Worm (Caenorhabditis elegans) whole organism, late embryonic: ENCODE measurements around the gene C06E2.1.

Experiments
- C08G9.2 ChIP-seq: sonication (generic microtip); optimal IDR thresholded peaks from 2 replicates; lab custom pipeline; 2016; ENCODE audit warnings: mild to moderate bottlenecking, missing genetic modification characterization, moderate library complexity, missing compliant biosample characterization
- C38D4.7 ChIP-seq: fragments of 200-800 bp; sonication (Bioruptor generic); optimal IDR thresholded peaks from 2 replicates; lab custom pipeline; 2018; ENCODE audit warnings: mild to moderate bottlenecking, missing genetic modification characterization, moderate library complexity, missing compliant biosample characterization
- F13H6.1 ChIP-seq: sonication (generic microtip); optimal IDR thresholded peaks from 2 replicates; lab custom pipeline; 2016; ENCODE audit warnings: missing genetic modification characterization, missing compliant biosample characterization
- K09A11.1 ChIP-seq: sonication (generic microtip); optimal IDR thresholded peaks from 2 replicates; lab custom pipeline; 2017; ENCODE audit warnings: antibody characterized with exemption, mild to moderate bottlenecking, missing genetic modification characterization, missing compliant biosample characterization; ENCODE audit not compliant: insufficient read depth
- Y22D7AL.16 ChIP-seq: sonication (generic microtip); optimal IDR thresholded peaks from 2 replicates; lab custom pipeline; 2016; ENCODE audit warnings: missing genetic modification characterization, missing compliant biosample characterization
- ceh-14 ChIP-seq: sonication (generic microtip); optimal IDR thresholded peaks from 2 replicates; lab custom pipeline; 2016; ENCODE audit warnings: missing genotype, missing genetic modification characterization, missing compliant biosample characterization
- ceh-2 ChIP-seq: sonication (generic microtip); optimal IDR thresholded peaks from 2 replicates; lab custom pipeline; 2016; ENCODE audit warnings: missing genotype, missing genetic modification characterization, missing compliant biosample characterization
- ceh-22 ChIP-seq: sonication (generic microtip); optimal IDR thresholded peaks from 2 replicates; lab custom pipeline; 2017; ENCODE audit warnings: missing biosample characterization, missing genetic modification characterization
- ceh-31 ChIP-seq: sonication (generic microtip); optimal IDR thresholded peaks from 2 replicates; lab custom pipeline; 2016; ENCODE audit warnings: missing genetic modification characterization, missing compliant biosample characterization
- ceh-34 ChIP-seq: sonication (generic microtip); optimal IDR thresholded peaks from 2 replicates; lab custom pipeline; 2016; ENCODE audit warnings: mild to moderate bottlenecking, missing genetic modification characterization, missing compliant biosample characterization
- ceh-45 ChIP-seq: fragments of 200-800 bp; sonication (Bioruptor generic); IDR thresholded peaks from 2 replicates; pipeline ENCODE4 v1.3.6; 2022; ENCODE audit warnings: missing genetic modification reagents, missing genetic modification characterization, missing compliant biosample characterization
- che-1 ChIP-seq: sonication (generic microtip); optimal IDR thresholded peaks from 2 replicates; lab custom pipeline; 2016; ENCODE audit warnings: mild to moderate bottlenecking, missing genetic modification characterization, missing compliant biosample characterization
- dmd-4 ChIP-seq: sonication (generic microtip); optimal IDR thresholded peaks from 2 replicates; lab custom pipeline; 2016; ENCODE audit warnings: borderline replicate concordance, missing genetic modification characterization, missing compliant biosample characterization
- elt-2 ChIP-seq: sonication (generic microtip); optimal IDR thresholded peaks from 2 replicates; lab custom pipeline; 2016; ENCODE audit warnings: missing genetic modification reagents, missing genetic modification characterization, missing compliant biosample characterization
- ets-4 ChIP-seq: sonication (generic microtip); optimal IDR thresholded peaks from 2 replicates; lab custom pipeline; 2016; ENCODE audit warnings: missing genetic modification characterization, missing compliant biosample characterization
- eyg-1 ChIP-seq: sonication (generic microtip); optimal IDR thresholded peaks from 2 replicates; lab custom pipeline; 2016; ENCODE audit warnings: missing genotype, missing genetic modification characterization, missing compliant biosample characterization
- fkh-6 ChIP-seq: sonication (generic microtip); optimal IDR thresholded peaks from 2 replicates; lab custom pipeline; 2016; ENCODE audit warnings: missing genetic modification characterization, missing compliant biosample characterization
- hlh-13 ChIP-seq: fragments of 200-800 bp; sonication (Bioruptor generic); optimal IDR thresholded peaks from 2 replicates; lab custom pipeline; 2018; ENCODE audit warnings: mild to moderate bottlenecking, missing genetic modification characterization, missing compliant biosample characterization
- hlh-6 ChIP-seq: sonication (generic microtip); optimal IDR thresholded peaks from 2 replicates; lab custom pipeline; 2016; ENCODE audit warnings: missing genotype, missing genetic modification characterization, missing compliant biosample characterization
- hlh-8 ChIP-seq: sonication (generic microtip); optimal IDR thresholded peaks from 2 replicates; lab custom pipeline; 2016; ENCODE audit warnings: missing genotype, missing genetic modification characterization, missing compliant biosample characterization
- madf-2 ChIP-seq: sonication (generic microtip); optimal IDR thresholded peaks from 2 replicates; lab custom pipeline; 2017; ENCODE audit warnings: missing genetic modification characterization, missing compliant biosample characterization
- mec-3 ChIP-seq: sonication (generic microtip); optimal IDR thresholded peaks from 2 replicates; lab custom pipeline; 2016; ENCODE audit warnings: borderline replicate concordance, missing genetic modification characterization, missing compliant biosample characterization
- nfya-1 ChIP-seq: sonication (generic microtip); optimal IDR thresholded peaks from 2 replicates; lab custom pipeline; 2017; ENCODE audit warnings: missing genetic modification characterization, mild to moderate bottlenecking, missing compliant biosample characterization, antibody characterized with exemption, moderate library complexity
- npax-4 ChIP-seq: sonication (generic microtip); optimal IDR thresholded peaks from 2 replicates; lab custom pipeline; 2016; ENCODE audit warnings: missing genetic modification characterization, missing compliant biosample characterization
- odd-2 ChIP-seq: sonication (generic microtip); optimal IDR thresholded peaks from 2 replicates; lab custom pipeline; 2017; ENCODE audit warnings: antibody characterized with exemption, mild to moderate bottlenecking, missing genetic modification characterization, missing compliant biosample characterization
- pag-3 ChIP-seq: sonication (generic microtip); optimal IDR thresholded peaks from 2 replicates; lab custom pipeline; 2016; ENCODE audit warnings: missing compliant biosample characterization, missing genetic modification characterization, borderline replicate concordance
- pat-9 ChIP-seq: fragments of 200-800 bp; sonication (Bioruptor generic); optimal IDR thresholded peaks from 2 replicates; lab custom pipeline; 2018; ENCODE audit warnings: mild to moderate bottlenecking, missing genetic modification characterization, moderate library complexity, missing compliant biosample characterization
- pha-2 ChIP-seq: sonication (generic microtip); optimal IDR thresholded peaks from 2 replicates; lab custom pipeline; 2017; ENCODE audit warnings: mild to moderate bottlenecking, missing genetic modification characterization, missing compliant biosample characterization
- pqm-1 ChIP-seq: sonication (generic microtip); optimal IDR thresholded peaks from 2 replicates; lab custom pipeline; 2016; ENCODE audit warnings: missing genetic modification characterization, missing compliant biosample characterization
- ref-2 ChIP-seq: sonication (generic microtip); optimal IDR thresholded peaks from 2 replicates; lab custom pipeline; 2016; ENCODE audit warnings: missing genetic modification characterization, missing compliant biosample characterization
- syd-9 ChIP-seq: sonication (generic microtip); optimal IDR thresholded peaks from 2 replicates; lab custom pipeline; 2016; ENCODE audit warnings: mild to moderate bottlenecking, missing genetic modification characterization, moderate library complexity, missing compliant biosample characterization
- tbx-2 ChIP-seq: sonication (generic microtip); optimal IDR thresholded peaks from 2 replicates; lab custom pipeline; 2016; ENCODE audit warnings: missing genetic modification characterization, missing compliant biosample characterization
- tbx-7 ChIP-seq: sonication (generic microtip); optimal IDR thresholded peaks from 2 replicates; lab custom pipeline; 2016; ENCODE audit warnings: missing genotype, missing genetic modification characterization, missing compliant biosample characterization
- ttx-3 ChIP-seq: sonication (generic microtip); optimal IDR thresholded peaks from 2 replicates; lab custom pipeline; 2016; ENCODE audit warnings: missing genetic modification reagents, missing genetic modification characterization, missing compliant biosample characterization
- unc-42 ChIP-seq: sonication (generic microtip); optimal IDR thresholded peaks from 2 replicates; lab custom pipeline; 2016; ENCODE audit warnings: missing genotype, missing genetic modification characterization, missing compliant biosample characterization
- unc-55 ChIP-seq: sonication (generic microtip); optimal IDR thresholded peaks from 2 replicates; lab custom pipeline; 2017; ENCODE audit warnings: missing biosample characterization, missing genetic modification reagents, missing genetic modification characterization
- ztf-16 ChIP-seq: sonication (generic microtip); optimal IDR thresholded peaks from 2 replicates; lab custom pipeline; 2017; ENCODE audit warnings: missing genetic modification characterization, missing compliant biosample characterization

C06E2.1 gene

ce11 chrX:8911077-8911476, 36.4 kb upstream of the C06E2.1 start, which contains the start of gene cyn-8:
cyn-8 (plus strand) TSS chrX:8911293.
- TF ChIP-seq elt-2 (tag; lab: Kevin White, UChicago) = peak; percentile 39
- TF ChIP-seq K09A11.1 (tag; lab: Kevin White, UChicago) = no peak
- no peak for TF ChIP-seq eyg-1 (tag; lab: Kevin White, UChicago)
- no peak for TF ChIP-seq C08G9.2 (tag; lab: Kevin White, UChicago)
- TF ChIP-seq unc-42 (tag; lab: Kevin White, UChicago) = peak; percentile 72
- no peak for TF ChIP-seq ceh-14
- TF ChIP-seq npax-4 (tag; lab: Kevin White, UChicago) = no peak
- TF ChIP-seq tbx-2 = peak; percentile 23
- peak; percentile 56 for TF ChIP-seq ref-2 (tag; lab: Kevin White, UChicago)
- TF ChIP-seq syd-9 = no peak
- TF ChIP-seq pha-2 (tag; lab: Kevin White, UChicago) = no peak
- TF ChIP-seq unc-55 = no peak
- no peak for TF ChIP-seq ceh-45
- TF ChIP-seq mec-3 (tag; lab: Kevin White, UChicago) = no peak
- TF ChIP-seq pqm-1 (tag; lab: Kevin White, UChicago) = no peak
- no peak for TF ChIP-seq Y22D7AL.16 (tag; lab: Kevin White, UChicago)
- TF ChIP-seq ceh-31 (tag; lab: Kevin White, UChicago) = peak; percentile 38
- no peak for TF ChIP-seq odd-2 (tag; lab: Kevin White, UChicago)
- TF ChIP-seq, all 69 proteins: peak for 5

- TF ChIP-seq dmd-4 (no peak), ceh-45 (no peak), pha-2 (tag; lab: Kevin White, UChicago) (no peak), F13H6.1 (tag; lab: Kevin White, UChicago) (no peak), pat-9 (tag; lab: Kevin White, UChicago) (no peak), ztf-16 (tag; lab: Kevin White, UChicago) (no peak)
Observed at ce11 chrX:8905089-8905488, 30.4 kb upstream of the C06E2.1 start, which contains the start of gene ensh-1. ensh-1 (plus strand) TSS chrX:8905389.

- TF ChIP-seq npax-4 (tag; lab: Kevin White, UChicago) (no peak), tbx-2 (no peak)
Observed at ce11 chrX:8902920-8903319, 28.3 kb upstream of the C06E2.1 start.

ce11 chrX:8892808-8893207, 18.2 kb upstream of the C06E2.1 start, which contains the start of gene C13E3.1:
C13E3.1 (plus strand) TSS chrX:8893108.
- TF ChIP-seq che-1 (no peak), npax-4 (tag; lab: Kevin White, UChicago) (no peak), ceh-34 (no peak), ceh-22 (no peak), ceh-2 (tag; lab: Kevin White, UChicago) (no peak), hlh-8 (tag; lab: Kevin White, UChicago) (no peak), Y22D7AL.16 (tag; lab: Kevin White, UChicago) (no peak), ets-4 (no peak), tbx-7 (tag; lab: Kevin White, UChicago) (no peak), tbx-2 (no peak), pag-3 (tag; lab: Kevin White, UChicago) (no peak), hlh-6 (no peak), madf-2 (no peak), ref-2 (tag; lab: Kevin White, UChicago) (no peak), fkh-6 (no peak), nfya-1 (tag; lab: Kevin White, UChicago) (no peak), C38D4.7 (no peak)
- TF ChIP-seq, all 69 proteins: peak for 0

- TF ChIP-seq ttx-3 (tag; lab: Kevin White, UChicago) (no peak), hlh-13 (GFP tag; lab: Kevin White, UChicago) (no peak), elt-2 (tag; lab: Kevin White, UChicago) (peak; percentile 74), npax-4 (tag; lab: Kevin White, UChicago) (no peak)
Observed at ce11 chrX:8891393-8891953, 16.8 kb upstream of the C06E2.1 start.
